Worm (Caenorhabditis elegans) whole organism, L4/young adult: ENCODE results near the gene C01G10.18.

Source experiments
- W03F9.2 ChIP-seq: fragments of 150-350 bp; optimal IDR thresholded peaks from 2 replicates; lab custom pipeline; 2014; ENCODE audit warnings: missing biosample characterization, missing genetic modification characterization
- him-1 ChIP-seq: sonication (generic microtip); optimal IDR thresholded peaks from 2 replicates; lab custom pipeline; 2016; ENCODE audit warnings: missing genotype, missing genetic modification reagents, missing genetic modification characterization, missing compliant biosample characterization

ce11 chrV:15136772-15137171, 48.3 kb upstream of the C01G10.18 start, which contains the start of gene aipl-1:
- TF ChIP-seq him-1 (tag; lab: Kevin White, UChicago) (no peak), W03F9.2 (tag; lab: Kevin White, UChicago) (peak; percentile 65)
